Worm (Caenorhabditis elegans): Measurements from ENCODE around the gene Y105C5A.1274.
"Not testable (repeated sequence)": the region's sequence is repeated elsewhere in the genome, so short reads cannot be mapped to it uniquely, and the experiment has no call there.

- not testable (repeated sequence) for TF ChIP-seq pha-4 (tag; optimal IDR thresholded peaks at IDR 0.05); unc-55 (GFP tag; optimal IDR thresholded peaks at IDR 0.05); sdc-2 (tag; optimal IDR thresholded peaks at IDR 0.05); ama-1 (optimal IDR thresholded peaks at IDR 0.05); C08G9.2 (tag; optimal IDR thresholded peaks at IDR 0.05); pqm-1 (tag; optimal IDR thresholded peaks at IDR 0.05); pha-2 (tag; optimal IDR thresholded peaks at IDR 0.05); ceh-18 (tag; optimal IDR thresholded peaks at IDR 0.05); fkh-6 (tag; optimal IDR thresholded peaks at IDR 0.05); ets-4 (tag; optimal IDR thresholded peaks at IDR 0.05); fkh-10 (GFP tag; optimal IDR thresholded peaks at IDR 0.05); mec-3 (tag; optimal IDR thresholded peaks at IDR 0.05; ENCODE audit: borderline replicate concordance)
Observed at ce11 chrIV:15594935-15595620, 39.5 kb upstream of the Y105C5A.1274 start, which contains the start of the genes pqn-78 and pqn-79.

Data from whole organism, late embryonic.